Worm (Caenorhabditis elegans) whole organism, L3 larva: ENCODE results near the gene C41G11.1.

Experiments
- ceh-16 ChIP-seq: sonication (generic microtip); optimal IDR thresholded peaks from 2 replicates; lab custom pipeline; 2017; ENCODE audit warnings: missing biosample characterization, missing genetic modification characterization
- ceh-28 ChIP-seq: fragments of 150-350 bp; optimal IDR thresholded peaks from 2 replicates; lab custom pipeline; 2014; ENCODE audit warnings: missing biosample characterization, missing genetic modification reagents, missing genetic modification characterization
- elt-1 ChIP-seq: fragments of 150-350 bp; optimal IDR thresholded peaks from 2 replicates; lab custom pipeline; 2014; ENCODE audit warnings: missing biosample characterization, missing genetic modification characterization
- elt-2 ChIP-seq: sonication (generic microtip); optimal IDR thresholded peaks from 2 replicates; lab custom pipeline; 2016; ENCODE audit warnings: missing genetic modification reagents, mild to moderate bottlenecking, missing genetic modification characterization, missing compliant biosample characterization
- elt-3 ChIP-seq, 3 experiments: fragments of 150-350 bp in 1 of 3; sonication (generic microtip) in 2 of 3; optimal IDR thresholded peaks; 2 replicates in 2 of 3; 4 replicates in 1 of 3; lab custom pipeline; 2014 to 2017; ENCODE audit warnings: missing biosample characterization in 3 of 3, missing genetic modification characterization in 3 of 3
- mdl-1 ChIP-seq: fragments of 150-350 bp; optimal IDR thresholded peaks from 2 replicates; lab custom pipeline; 2014; ENCODE audit warnings: missing biosample characterization, missing genetic modification characterization
- nfya-1 ChIP-seq: sonication (generic microtip); optimal IDR thresholded peaks from 2 replicates; lab custom pipeline; 2017; ENCODE audit warnings: missing genetic modification characterization, mild to moderate bottlenecking, missing compliant biosample characterization, antibody characterized with exemption, moderate library complexity; ENCODE audit not compliant: insufficient read depth
- nhr-11 ChIP-seq: fragments of 150-350 bp; optimal IDR thresholded peaks from 2 replicates; lab custom pipeline; 2014; ENCODE audit warnings: missing biosample characterization, missing genetic modification characterization
- nhr-23 ChIP-seq: fragments of 150-350 bp; optimal IDR thresholded peaks from 2 replicates; lab custom pipeline; 2014; ENCODE audit warnings: missing biosample characterization, missing genetic modification reagents, missing genetic modification characterization
- nhr-237 ChIP-seq: fragments of 150-350 bp; optimal IDR thresholded peaks from 2 replicates; lab custom pipeline; 2014; ENCODE audit warnings: missing biosample characterization, missing genetic modification characterization
- nhr-28 ChIP-seq: fragments of 150-350 bp; optimal IDR thresholded peaks from 2 replicates; lab custom pipeline; 2014; ENCODE audit warnings: missing biosample characterization, missing genetic modification characterization
- skn-1 ChIP-seq: fragments of 150-350 bp; optimal IDR thresholded peaks from 2 replicates; lab custom pipeline; 2014; ENCODE audit warnings: missing biosample characterization, missing genetic modification characterization
- ztf-4 ChIP-seq: fragments of 150-350 bp; optimal IDR thresholded peaks from 2 replicates; lab custom pipeline; 2014; ENCODE audit warnings: missing biosample characterization, missing genetic modification characterization

DNA sequence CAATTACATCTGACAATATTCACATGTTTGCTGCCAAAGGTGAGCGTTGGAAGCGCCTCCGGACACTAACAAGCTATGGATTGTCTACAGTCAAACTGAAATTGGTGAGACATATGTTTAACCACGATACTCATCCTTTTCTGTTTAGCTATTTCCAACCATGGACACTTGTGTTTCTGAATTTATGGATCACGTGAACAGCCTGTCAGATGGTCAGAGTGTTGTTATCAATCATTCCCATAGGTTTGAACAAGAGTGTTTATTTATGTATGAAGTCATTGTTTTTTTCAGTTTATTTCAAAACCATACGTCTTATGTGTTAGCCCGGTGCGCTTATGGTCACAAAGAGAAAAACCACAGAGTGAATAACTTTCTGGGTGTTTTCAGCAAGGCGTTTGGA is 4.7 kb downstream of the C41G11.1 start:
- TF ChIP-seq ztf-4 (tag; lab: Kevin White, UChicago) (no peak), skn-1 (tag; lab: Kevin White, UChicago) (no peak), nhr-28 (no peak), nhr-237 (tag; lab: Kevin White, UChicago) (no peak), mdl-1 (tag; lab: Kevin White, UChicago) (no peak), ceh-16 (tag; lab: Kevin White, UChicago) (no peak), elt-1 (tag; lab: Kevin White, UChicago) (no peak), nhr-23 (no peak), nfya-1 (tag; lab: Kevin White, UChicago) (no peak), ceh-28 (no peak), elt-3 (tag; optimal IDR thresholded peaks at IDR 0.05; lab: Kevin White, UChicago) (no peak), elt-2 (tag; lab: Kevin White, UChicago) (no peak), nhr-11 (tag; lab: Kevin White, UChicago) (no peak)
